Fruit fly (Drosophila melanogaster): ENCODE data around the gene NijA.
A peak's percentile ranks its signal among the peaks of the same experiment; 100 is the strongest.

Gene NijA

dm6 chr3L:10682725-10683367, 13.8 kb downstream of the NijA start (continued):
- TF ChIP-seq esn (GFP tag; optimal IDR thresholded peaks at IDR 0.05) (peak; percentile 97), CG3032 (tag; optimal IDR thresholded peaks at IDR 0.05) (peak; percentile 95), net (GFP tag; optimal IDR thresholded peaks at IDR 0.05) (peak; percentile 98), acj6 (GFP tag; optimal IDR thresholded peaks at IDR 0.05) (peak; percentile 97), svp (GFP tag) (peak; percentile 99), CG11762 (GFP tag; optimal IDR thresholded peaks at IDR 0.05; ENCODE audit: insufficient read depth) (peak; percentile 97), CG7368 (GFP tag; optimal IDR thresholded peaks at IDR 0.05) (peak; percentile 95), CG1621 (tag; optimal IDR thresholded peaks at IDR 0.05) (peak; percentile 86), Eip75B (GFP tag; optimal IDR thresholded peaks at IDR 0.05) (peak; percentile 92), Ets96B (tag; optimal IDR thresholded peaks at IDR 0.05) (peak; percentile 95), dsx (GFP tag; optimal IDR thresholded peaks at IDR 0.05; ENCODE audit: poor library complexity, severe bottlenecking) (peak; percentile 89), cyc (GFP tag; optimal IDR thresholded peaks at IDR 0.05) (peak; percentile 93), Sox102F (GFP tag; optimal IDR thresholded peaks at IDR 0.05) (peak; percentile 92), Hr4 (GFP tag; optimal IDR thresholded peaks at IDR 0.05) (peak; percentile 97), achi (GFP tag; optimal IDR thresholded peaks at IDR 0.05) (peak; percentile 97), CG34406 (GFP tag; optimal IDR thresholded peaks at IDR 0.05) (peak; percentile 99)

dm6 chr3L:10681814-10682213, 14.9 kb downstream of the NijA start:
- TF ChIP-seq Sox102F (GFP tag; optimal IDR thresholded peaks at IDR 0.05) = peak; percentile 36
- TF ChIP-seq Eip93F (GFP tag; optimal IDR thresholded peaks at IDR 0.05) = no peak
- TF ChIP-seq cyc (GFP tag; optimal IDR thresholded peaks at IDR 0.05) = no peak
- peak; percentile 18 for TF ChIP-seq esn (GFP tag; optimal IDR thresholded peaks at IDR 0.05)
- TF ChIP-seq eg (GFP tag; IDR thresholded peaks at IDR 0.05) = peak; percentile 67; the same call in 2 of the 3 replicates
- no peak for TF ChIP-seq Gug (GFP tag; IDR thresholded peaks at IDR 0.05)
- no peak for TF ChIP-seq CG11294 (GFP tag; IDR thresholded peaks at IDR 0.05)
- peak; percentile 39; the same call in 1 of the 3 replicates for TF ChIP-seq CG8119 (GFP tag; IDR thresholded peaks at IDR 0.05)
- TF ChIP-seq Hr4 (GFP tag; optimal IDR thresholded peaks at IDR 0.05) = no peak
- TF ChIP-seq Sox14 (GFP tag; optimal IDR thresholded peaks at IDR 0.05) = no peak
- no peak for TF ChIP-seq CG6808 (GFP tag; optimal IDR thresholded peaks at IDR 0.05)
- TF ChIP-seq CG34406 (GFP tag; optimal IDR thresholded peaks at IDR 0.05) = peak; percentile 9
- peak; percentile 56 for TF ChIP-seq Eip78C (GFP tag)
- no peak for TF ChIP-seq CG7368 (GFP tag; optimal IDR thresholded peaks at IDR 0.05)
- TF ChIP-seq CG3919 (GFP tag; optimal IDR thresholded peaks at IDR 0.05) = peak; percentile 15
- TF ChIP-seq CG16779 (tag; optimal IDR thresholded peaks at IDR 0.05) = peak; percentile 0
- TF ChIP-seq svp (GFP tag) = peak; percentile 69
- TF ChIP-seq CG9139 (GFP tag; optimal IDR thresholded peaks at IDR 0.05) = no peak
- TF ChIP-seq fkh (GFP tag; optimal IDR thresholded peaks at IDR 0.05) = peak; percentile 69
- TF ChIP-seq CG6163 (GFP tag; IDR thresholded peaks at IDR 0.05) = peak; percentile 63
- TF ChIP-seq CG15336 (GFP tag; IDR thresholded peaks at IDR 0.05) = peak; percentile 41; the same call in 1 of the 2 replicates
- peak; percentile 42 for TF ChIP-seq Lpt (GFP tag; optimal IDR thresholded peaks at IDR 0.05)
- peak; percentile 29 for TF ChIP-seq vri (GFP tag; optimal IDR thresholded peaks at IDR 0.05)

DNA sequence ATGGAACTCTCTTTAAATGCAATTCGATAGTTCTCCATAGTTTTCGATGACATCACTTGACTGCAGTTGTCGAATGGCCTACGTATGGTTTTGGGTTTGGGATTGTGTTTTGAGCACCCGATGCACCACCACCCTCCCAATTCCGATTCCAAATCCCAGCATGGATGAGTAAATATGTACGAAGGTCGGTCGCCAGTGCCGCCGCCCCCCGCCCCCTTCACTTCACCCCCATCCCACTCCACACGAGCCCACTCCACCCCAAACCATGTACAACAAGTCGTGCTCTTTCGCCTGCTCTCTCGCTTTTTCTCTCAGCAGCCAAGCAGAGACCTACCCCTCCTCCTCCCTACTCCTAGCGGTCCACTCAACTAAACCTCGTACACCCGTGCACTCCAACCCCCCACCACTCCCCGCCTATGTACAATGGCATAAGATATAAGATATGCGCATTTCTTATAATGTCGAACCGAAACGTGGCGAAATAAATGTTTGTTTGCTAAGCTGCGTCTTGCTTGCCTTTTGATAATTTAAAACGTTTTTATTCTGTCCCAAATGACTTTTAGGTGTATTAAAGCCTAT, 15.9 kb downstream of the NijA start:
- TF ChIP-seq CG16779 (tag; optimal IDR thresholded peaks at IDR 0.05) (peak; percentile 43), CG6792 (GFP tag; optimal IDR thresholded peaks at IDR 0.05) (no peak), Hr4 (GFP tag; optimal IDR thresholded peaks at IDR 0.05) (no peak), Eip93F (GFP tag; optimal IDR thresholded peaks at IDR 0.05) (no peak), CG11294 (GFP tag; IDR thresholded peaks at IDR 0.05) (peak; percentile 39; the same call in 1 of the 2 replicates), Lpt (GFP tag; optimal IDR thresholded peaks at IDR 0.05) (peak; percentile 22), Sox14 (GFP tag; optimal IDR thresholded peaks at IDR 0.05) (no peak), eg (GFP tag; IDR thresholded peaks at IDR 0.05) (peak; percentile 54; the same call in 2 of the 3 replicates), fkh (GFP tag; optimal IDR thresholded peaks at IDR 0.05) (peak; percentile 54), acj6 (GFP tag; optimal IDR thresholded peaks at IDR 0.05) (no peak), lz (GFP tag; optimal IDR thresholded peaks at IDR 0.05) (no peak), Met (GFP tag; optimal IDR thresholded peaks at IDR 0.05) (no peak), CG6276 (GFP tag; optimal IDR thresholded peaks at IDR 0.05) (no peak), esn (GFP tag; optimal IDR thresholded peaks at IDR 0.05) (no peak), ss (GFP tag; optimal IDR thresholded peaks at IDR 0.05) (peak; percentile 8 to 39), fd59A (GFP tag; optimal IDR thresholded peaks at IDR 0.05) (no peak), Gug (GFP tag; IDR thresholded peaks at IDR 0.05) (no peak), CG15336 (GFP tag; IDR thresholded peaks at IDR 0.05) (0 out of 2 replicates have a peak, but pooled peaks have one; percentile 6), Ets21C (GFP tag; optimal IDR thresholded peaks at IDR 0.05) (no peak), Hr38 (GFP tag; optimal IDR thresholded peaks at IDR 0.05) (no peak), spab (GFP tag; optimal IDR thresholded peaks at IDR 0.05) (no peak), CG11762 (GFP tag; optimal IDR thresholded peaks at IDR 0.05; ENCODE audit: insufficient read depth) (no peak), CG4318 (GFP tag; optimal IDR thresholded peaks at IDR 0.05) (no peak), CG6163 (GFP tag; IDR thresholded peaks at IDR 0.05) (0 out of 3 replicates have a peak, but pooled peaks have one; percentile 43), CG8632 (GFP tag; optimal IDR thresholded peaks at IDR 0.05) (no peak), Eip78C (GFP tag) (peak; percentile 29), achi (GFP tag; optimal IDR thresholded peaks at IDR 0.05) (no peak), dsx (GFP tag; optimal IDR thresholded peaks at IDR 0.05; ENCODE audit: poor library complexity, severe bottlenecking) (peak; percentile 6)
